Fruit fly (Drosophila melanogaster): ENCODE data around the gene CG6678.

Gene CG6678

dm6 chr3R:21886861-21887587 lies at the start of gene CG6678, which contains the start of gene dnd:
CG6678 (plus strand) TSS chr3R:21887029.
dnd (minus strand) TSS chr3R:21887355.
- TF ChIP-seq CG34367 (tag; optimal IDR thresholded peaks at IDR 0.05) (no peak), CG13204 (GFP tag; optimal IDR thresholded peaks at IDR 0.05) (peak; percentile 72), CG12605 (GFP tag; IDR thresholded peaks at IDR 0.05) (no peak), CG4496 (GFP tag; IDR thresholded peaks at IDR 0.05) (0 out of 3 replicates have a peak, but pooled peaks have one; percentile 30), CG15710 (tag; optimal IDR thresholded peaks at IDR 0.05) (no peak), Pif1A (GFP tag; optimal IDR thresholded peaks at IDR 0.05) (no peak)

dm6 chr3R:21837069-21837977 lies 49.5 kb upstream of the CG6678 start:
- peak; percentile 85 for TF ChIP-seq CG8159 (tag; optimal IDR thresholded peaks at IDR 0.05)
- 0 out of 2 replicates have a peak, but pooled peaks have one; percentile 36 for TF ChIP-seq rn (GFP tag; IDR thresholded peaks at IDR 0.05)
- TF ChIP-seq CG13204 (GFP tag; optimal IDR thresholded peaks at IDR 0.05): peak; percentile 83
- peak; percentile 20 for TF ChIP-seq gl (tag; optimal IDR thresholded peaks at IDR 0.05)
- TF ChIP-seq CG8301 (tag; optimal IDR thresholded peaks at IDR 0.05): peak; percentile 89
- no peak for TF ChIP-seq CG15710 (tag; optimal IDR thresholded peaks at IDR 0.05)
- peak; percentile 66 for TF ChIP-seq Pif1B (GFP tag; optimal IDR thresholded peaks at IDR 0.05)
- peak; percentile 46; the same call in 1 of the 2 replicates for TF ChIP-seq CG32121 (GFP tag; IDR thresholded peaks at IDR 0.05)
- peak; percentile 84 for TF ChIP-seq CG4496 (GFP tag; IDR thresholded peaks at IDR 0.05)
- TF ChIP-seq CG17806 (tag; optimal IDR thresholded peaks at IDR 0.05): peak; percentile 86
- TF ChIP-seq CG10348 (GFP tag; IDR thresholded peaks at IDR 0.05): no peak
- peak; percentile 28 for TF ChIP-seq CG9948 (tag; optimal IDR thresholded peaks at IDR 0.05)
- TF ChIP-seq D1 (tag; optimal IDR thresholded peaks at IDR 0.05): peak; percentile 76
- TF ChIP-seq fd96Ca (GFP tag; IDR thresholded peaks at IDR 0.05): no peak; the same call in 1 of the 3 replicates
- TF ChIP-seq EcR (GFP tag; optimal IDR thresholded peaks at IDR 0.05): peak; percentile 98
- TF ChIP-seq Snoo (tag; optimal IDR thresholded peaks at IDR 0.05): no peak
- peak; percentile 88 for TF ChIP-seq CG14655 (GFP tag; optimal IDR thresholded peaks at IDR 0.05)
- no peak for TF ChIP-seq CG34367 (tag; optimal IDR thresholded peaks at IDR 0.05)
- no peak for TF ChIP-seq Pif1A (GFP tag; optimal IDR thresholded peaks at IDR 0.05)
- peak; percentile 82 for TF ChIP-seq Ets98B (GFP tag; IDR thresholded peaks at IDR 0.05)
- TF ChIP-seq CG12605 (GFP tag; IDR thresholded peaks at IDR 0.05): peak; percentile 30; the same call in 1 of the 2 replicates

dm6 chr3R:21838505-21838956 lies 48.3 kb upstream of the CG6678 start:
- TF ChIP-seq Ets98B (GFP tag; IDR thresholded peaks at IDR 0.05) (peak; percentile 71), CG17806 (tag; optimal IDR thresholded peaks at IDR 0.05) (peak; percentile 73), D1 (tag; optimal IDR thresholded peaks at IDR 0.05) (peak; percentile 45), CG14655 (GFP tag; optimal IDR thresholded peaks at IDR 0.05) (peak; percentile 90), Pif1B (GFP tag; optimal IDR thresholded peaks at IDR 0.05) (peak; percentile 73), CG12605 (GFP tag; IDR thresholded peaks at IDR 0.05) (0 out of 2 replicates have a peak, but pooled peaks have one; percentile 11), Pif1A (GFP tag; optimal IDR thresholded peaks at IDR 0.05) (peak; percentile 89), gl (tag; optimal IDR thresholded peaks at IDR 0.05) (peak; percentile 4), CG34367 (tag; optimal IDR thresholded peaks at IDR 0.05) (peak; percentile 91), CG9948 (tag; optimal IDR thresholded peaks at IDR 0.05) (peak; percentile 91), CG4496 (GFP tag; IDR thresholded peaks at IDR 0.05) (peak; percentile 44; the same call in 1 of the 3 replicates), CG15710 (tag; optimal IDR thresholded peaks at IDR 0.05) (peak; percentile 92), CG8301 (tag; optimal IDR thresholded peaks at IDR 0.05) (peak; percentile 80), EcR (GFP tag; optimal IDR thresholded peaks at IDR 0.05) (no peak), CG13204 (GFP tag; optimal IDR thresholded peaks at IDR 0.05) (peak; percentile 71), CG10348 (GFP tag; IDR thresholded peaks at IDR 0.05) (peak; percentile 19; the same call in 1 of the 2 replicates), CG8159 (tag; optimal IDR thresholded peaks at IDR 0.05) (peak; percentile 85), fd96Ca (GFP tag; IDR thresholded peaks at IDR 0.05) (peak; percentile 77; the same call in 2 of the 3 replicates), CG32121 (GFP tag; IDR thresholded peaks at IDR 0.05) (peak; percentile 58), Snoo (tag; optimal IDR thresholded peaks at IDR 0.05) (peak; percentile 89), rn (GFP tag; IDR thresholded peaks at IDR 0.05) (peak; percentile 44)

DNA sequence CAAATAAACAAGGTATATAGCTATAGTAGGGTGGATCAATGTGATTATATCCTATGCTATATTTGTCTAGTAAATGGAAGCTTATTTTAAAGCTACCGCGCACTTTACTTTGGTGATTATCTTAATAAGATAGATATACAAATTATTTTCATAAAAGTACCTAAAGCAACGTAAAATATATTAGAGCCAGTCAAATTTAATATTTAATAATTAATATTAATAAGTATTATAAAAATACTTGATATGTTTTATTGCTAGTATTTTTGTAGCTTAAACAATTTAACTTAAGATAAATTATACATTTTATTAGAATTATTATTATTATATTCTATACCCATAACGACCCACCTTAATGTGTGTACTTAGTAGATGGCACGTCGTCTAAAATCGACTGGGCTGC lies 47.2 kb upstream of the CG6678 start:
- TF ChIP-seq CG17806 (tag; optimal IDR thresholded peaks at IDR 0.05) (peak; percentile 85), CG34367 (tag; optimal IDR thresholded peaks at IDR 0.05) (peak; percentile 82), CG15710 (tag; optimal IDR thresholded peaks at IDR 0.05) (peak; percentile 89), CG12605 (GFP tag; IDR thresholded peaks at IDR 0.05) (no peak), fd96Ca (GFP tag; IDR thresholded peaks at IDR 0.05) (no peak), Pif1A (GFP tag; optimal IDR thresholded peaks at IDR 0.05) (peak; percentile 19), Pif1B (GFP tag; optimal IDR thresholded peaks at IDR 0.05) (peak; percentile 19), CG4496 (GFP tag; IDR thresholded peaks at IDR 0.05) (no peak), CG8159 (tag; optimal IDR thresholded peaks at IDR 0.05) (peak; percentile 90), Snoo (tag; optimal IDR thresholded peaks at IDR 0.05) (peak; percentile 55), CG14655 (GFP tag; optimal IDR thresholded peaks at IDR 0.05) (peak; percentile 87), EcR (GFP tag; optimal IDR thresholded peaks at IDR 0.05) (no peak), CG9948 (tag; optimal IDR thresholded peaks at IDR 0.05) (peak; percentile 90), rn (GFP tag; IDR thresholded peaks at IDR 0.05) (no peak), D1 (tag; optimal IDR thresholded peaks at IDR 0.05) (peak; percentile 90), CG8301 (tag; optimal IDR thresholded peaks at IDR 0.05) (peak; percentile 76), Ets98B (GFP tag; IDR thresholded peaks at IDR 0.05) (no peak)

Data from whole organism, pupa.